Worm (Caenorhabditis elegans) whole organism, L3 larva: Measurements from ENCODE around the gene ung-1.

Source experiments
- ZK546.5 ChIP-seq: sonication (generic microtip); optimal IDR thresholded peaks from 2 replicates; lab custom pipeline; 2017; ENCODE audit warnings: missing biosample characterization, missing genetic modification characterization
- ceh-16 ChIP-seq: sonication (generic microtip); optimal IDR thresholded peaks from 2 replicates; lab custom pipeline; 2017; ENCODE audit warnings: missing biosample characterization, missing genetic modification characterization
- ceh-28 ChIP-seq: fragments of 150-350 bp; optimal IDR thresholded peaks from 2 replicates; lab custom pipeline; 2014; ENCODE audit warnings: missing biosample characterization, missing genetic modification reagents, missing genetic modification characterization
- ceh-82 ChIP-seq: fragments of 150-350 bp; optimal IDR thresholded peaks from 2 replicates; lab custom pipeline; 2014; ENCODE audit warnings: missing biosample characterization, missing genetic modification characterization
- elt-1 ChIP-seq: fragments of 150-350 bp; optimal IDR thresholded peaks from 2 replicates; lab custom pipeline; 2014; ENCODE audit warnings: missing biosample characterization, missing genetic modification characterization
- elt-3 ChIP-seq, 3 experiments: fragments of 150-350 bp in 1 of 3; sonication (generic microtip) in 2 of 3; optimal IDR thresholded peaks; 2 replicates in 2 of 3; 4 replicates in 1 of 3; lab custom pipeline; 2014 to 2017; ENCODE audit warnings: missing biosample characterization in 3 of 3, missing genetic modification characterization in 3 of 3
- eor-1 ChIP-seq, 2 experiments: fragments of 150-350 bp; optimal IDR thresholded peaks; 2 replicates each; lab custom pipeline; 2014 to 2018; ENCODE audit warnings: missing biosample characterization in 2 of 2, missing genetic modification characterization in 2 of 2
- nhr-11 ChIP-seq: fragments of 150-350 bp; optimal IDR thresholded peaks from 2 replicates; lab custom pipeline; 2014; ENCODE audit warnings: missing biosample characterization, missing genetic modification characterization
- nhr-23 ChIP-seq: fragments of 150-350 bp; optimal IDR thresholded peaks from 2 replicates; lab custom pipeline; 2014; ENCODE audit warnings: missing biosample characterization, missing genetic modification reagents, missing genetic modification characterization
- nhr-237 ChIP-seq: fragments of 150-350 bp; optimal IDR thresholded peaks from 2 replicates; lab custom pipeline; 2014; ENCODE audit warnings: missing biosample characterization, missing genetic modification characterization
- pha-4 ChIP-seq: fragments of 150-350 bp; optimal IDR thresholded peaks from 2 replicates; lab custom pipeline; 2014; ENCODE audit warnings: missing biosample characterization, missing genetic modification reagents, missing genetic modification characterization
- snpc-4 ChIP-seq: fragments of 150-350 bp; optimal IDR thresholded peaks from 2 replicates; lab custom pipeline; 2014; ENCODE audit warnings: missing biosample characterization, missing genetic modification characterization
- unc-62 ChIP-seq: fragments of 150-350 bp; sonication (generic microtip); optimal IDR thresholded peaks from 4 replicates; lab custom pipeline; 2014; ENCODE audit warnings: missing biosample characterization, missing genetic modification reagents, missing genetic modification characterization

DNA sequence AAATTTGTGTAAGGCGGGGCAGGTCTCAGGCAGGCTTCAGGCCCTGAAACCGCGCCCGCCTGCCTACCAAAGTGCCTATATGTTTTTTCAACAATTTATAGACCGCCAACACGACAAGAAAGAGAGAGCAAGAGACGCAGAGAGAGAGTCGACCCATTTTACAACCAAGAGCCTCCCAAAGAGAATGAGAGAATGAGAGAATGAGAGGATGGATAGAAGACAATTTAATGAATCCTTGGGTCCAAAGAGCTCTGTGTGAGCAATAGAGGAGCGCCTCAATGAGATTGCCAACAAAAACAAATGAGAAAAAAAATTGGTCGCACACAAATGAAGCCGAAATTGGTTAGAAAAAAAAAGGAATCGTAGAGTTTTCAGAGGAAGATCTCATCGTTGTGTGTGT is 36.0 kb downstream of the ung-1 start:
- TF ChIP-seq pha-4 (tag; lab: Kevin White, UChicago), result no peak
- TF ChIP-seq ceh-28 (tag; lab: Kevin White, UChicago), result no peak
- no peak for TF ChIP-seq ZK546.5 (tag; lab: Kevin White, UChicago)
- TF ChIP-seq nhr-237 (tag; lab: Kevin White, UChicago), result no peak
- TF ChIP-seq elt-1, result no peak
- no peak for TF ChIP-seq ceh-82
- no peak for TF ChIP-seq eor-1 (tag; optimal IDR thresholded peaks at IDR 0.05; lab: Kevin White, UChicago)
- no peak for TF ChIP-seq ceh-16 (tag; lab: Kevin White, UChicago)
- TF ChIP-seq nhr-23 (tag; lab: Kevin White, UChicago), result no peak
- no peak for TF ChIP-seq unc-62
- no peak for TF ChIP-seq nhr-11 (tag; lab: Kevin White, UChicago)
- no peak for TF ChIP-seq snpc-4 (tag; lab: Kevin White, UChicago)
- no peak for TF ChIP-seq elt-3 (tag; optimal IDR thresholded peaks at IDR 0.05; lab: Kevin White, UChicago)
